Worm (Caenorhabditis elegans) whole organism, L4/young adult: ENCODE data around the gene C06E7.4.

ENCODE experiments used
- W03F9.2 ChIP-seq: fragments of 150-350 bp; optimal IDR thresholded peaks from 2 replicates; lab custom pipeline; 2014; ENCODE audit warnings: missing biosample characterization, missing genetic modification characterization
- him-1 ChIP-seq: sonication (generic microtip); optimal IDR thresholded peaks from 2 replicates; lab custom pipeline; 2016; ENCODE audit warnings: missing genotype, missing genetic modification reagents, missing genetic modification characterization, missing compliant biosample characterization

DNA sequence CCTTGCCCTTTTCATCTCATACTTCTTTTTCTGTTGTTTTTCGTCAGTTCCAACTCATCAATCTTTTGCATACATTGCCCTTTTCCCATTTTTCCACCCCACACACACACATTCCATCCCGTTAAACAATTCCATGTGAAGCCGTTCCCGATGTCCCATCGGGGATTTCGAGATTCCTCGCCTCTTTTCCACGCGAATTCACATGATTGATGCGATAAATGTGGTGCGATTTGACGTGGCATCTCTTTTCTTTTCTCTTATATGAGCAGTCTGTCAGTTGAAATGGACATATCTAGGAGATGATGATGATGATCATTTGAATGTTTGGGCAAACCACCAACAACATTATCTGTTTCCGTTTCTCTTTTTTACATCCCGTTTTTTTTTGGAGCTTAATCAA is 25.6 kb downstream of the C06E7.4 start:
- no peak for TF ChIP-seq W03F9.2 (tag; lab: Kevin White, UChicago)
- no peak for TF ChIP-seq him-1
